Worm (Caenorhabditis elegans) whole organism, young adult: ENCODE results near the gene mcm-10.

ENCODE experiments used
- efl-1 ChIP-seq: fragments of 150-350 bp; optimal IDR thresholded peaks from 2 replicates; lab custom pipeline; 2014; ENCODE audit warnings: missing biosample characterization, missing genetic modification reagents, missing genetic modification characterization
- egl-44 ChIP-seq: fragments of 200-800 bp; sonication (Bioruptor generic); IDR thresholded peaks from 2 replicates; pipeline ENCODE4 v1.3.6; 2022; ENCODE audit warnings: missing genetic modification reagents, missing genetic modification characterization, missing compliant biosample characterization
- hrde-1 ChIP-seq: sonication (generic microtip); optimal IDR thresholded peaks from 2 replicates; lab custom pipeline; 2016; ENCODE audit warnings: missing genetic modification characterization, mild to moderate bottlenecking, missing compliant biosample characterization, moderate library complexity, missing genotype, missing genetic modification reagents, borderline replicate concordance
- hsf-1 ChIP-seq: fragments of 200-800 bp; sonication (Bioruptor generic); IDR thresholded peaks from 2 replicates; pipeline ENCODE4 v1.3.6; 2022; ENCODE audit warnings: missing genetic modification reagents, missing genetic modification characterization, missing compliant biosample characterization
- lin-35 ChIP-seq, 3 experiments: fragments of 150-350 bp in 2 of 3; sonication (generic microtip) in 1 of 3; optimal IDR thresholded peaks; 2 replicates each; lab custom pipeline; 2014 to 2018; ENCODE audit warnings: missing biosample characterization in 3 of 3, missing genetic modification characterization in 3 of 3, missing genetic modification reagents in 3 of 3
- mxl-1 ChIP-seq: sonication (generic microtip); optimal IDR thresholded peaks from 2 replicates; lab custom pipeline; 2016; ENCODE audit warnings: missing genetic modification characterization, missing compliant biosample characterization
- snpc-4 ChIP-seq, 5 experiments: fragments of 150-350 bp in 1 of 5; sonication (generic microtip) in 4 of 5; optimal IDR thresholded peaks; 2 replicates each; lab custom pipeline; 2014 to 2018; ENCODE audit warnings: missing genetic modification characterization in 5 of 5, missing biosample characterization in 3 of 5, antibody characterized with exemption in 2 of 5, mild to moderate bottlenecking in 2 of 5, missing compliant biosample characterization in 2 of 5, missing genotype in 2 of 5, moderate library complexity in 2 of 5, missing genetic modification reagents in 1 of 5
- tlf-1 ChIP-seq: fragments of 200-800 bp; sonication (Bioruptor generic); optimal IDR thresholded peaks from 2 replicates; lab custom pipeline; 2018; ENCODE audit warnings: mild to moderate bottlenecking, missing genetic modification characterization, missing compliant biosample characterization
- unc-62 ChIP-seq: fragments of 150-350 bp; optimal IDR thresholded peaks from 2 replicates; lab custom pipeline; 2014; ENCODE audit warnings: missing biosample characterization, missing genetic modification reagents, missing genetic modification characterization

ce11 chrIII:11311466-11311865, 5.9 kb upstream of the mcm-10 start, which contains the start of gene rab-35:
- TF ChIP-seq unc-62 (GFP tag; lab: Kevin White, UChicago): no peak
- TF ChIP-seq efl-1 (GFP tag; lab: Kevin White, UChicago): no peak
- no peak for TF ChIP-seq mxl-1
- TF ChIP-seq egl-44 (GFP tag; lab: Robert Waterston, UW): no peak
- TF ChIP-seq hsf-1: no peak
- TF ChIP-seq hrde-1 (tag; lab: Kevin White, UChicago): no peak
- no peak for TF ChIP-seq tlf-1 (GFP tag; lab: Kevin White, UChicago)
- no peak for TF ChIP-seq lin-35 (GFP tag; optimal IDR thresholded peaks at IDR 0.05; lab: Kevin White, UChicago)
- no peak for TF ChIP-seq snpc-4 (GFP tag; optimal IDR thresholded peaks at IDR 0.05; lab: Kevin White, UChicago)
- no peak for TF ChIP-seq snpc-4 (tag; optimal IDR thresholded peaks at IDR 0.05; lab: Kevin White, UChicago)
